Worm (Caenorhabditis elegans): ENCODE data around the gene sru-2.

DNA sequence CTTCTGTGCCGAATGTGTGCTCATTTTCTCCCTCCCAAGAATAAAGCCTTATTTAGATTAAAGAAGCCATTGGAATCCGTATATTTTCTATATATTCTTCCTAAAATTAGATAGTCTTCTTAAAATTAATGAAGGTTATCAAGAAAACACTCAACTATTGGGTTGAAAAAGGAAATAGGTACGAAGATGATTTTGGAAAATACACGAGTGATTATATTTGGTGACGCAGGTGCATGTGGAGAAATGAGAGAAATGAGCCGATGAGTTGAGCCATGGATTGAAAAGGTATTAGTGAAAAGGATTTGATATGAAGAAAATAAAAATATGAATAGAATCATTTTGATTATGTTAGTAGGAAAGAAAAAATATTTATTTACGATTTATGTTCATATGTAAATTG is 5.1 kb upstream of the sru-2 start, which contains the start of gene cng-3:
- TF ChIP-seq ama-1 (optimal IDR thresholded peaks at IDR 0.05): no peak
- no peak for TF ChIP-seq tbx-37 (GFP tag; conservative IDR thresholded peaks at IDR 0.05)
- TF ChIP-seq scrt-1 (GFP tag; IDR thresholded peaks at IDR 0.05): no peak
- TF ChIP-seq ceh-36 (tag; optimal IDR thresholded peaks at IDR 0.05): no peak
- TF ChIP-seq ets-7 (tag; optimal IDR thresholded peaks at IDR 0.05): no peak
- TF ChIP-seq flt-1 (GFP tag; IDR thresholded peaks at IDR 0.05): no peak
- no peak for TF ChIP-seq B0310.2 (tag; optimal IDR thresholded peaks at IDR 0.05)
- no peak for TF ChIP-seq hnd-1 (tag; optimal IDR thresholded peaks at IDR 0.05)
- no peak for TF ChIP-seq ceh-13 (GFP tag; optimal IDR thresholded peaks at IDR 0.05)
- no peak for TF ChIP-seq pes-1 (GFP tag; IDR thresholded peaks at IDR 0.05)
- no peak for TF ChIP-seq tbx-11 (GFP tag; IDR thresholded peaks at IDR 0.05)
- TF ChIP-seq F13C5.2 (tag; optimal IDR thresholded peaks at IDR 0.05): no peak

Measured in whole organism, early embryonic.